Fruit fly (Drosophila melanogaster) whole organism, adult: ENCODE measurements around the gene yellow-k.

Source experiments
- CG11617 ChIP-seq: fragments of 200-800 bp; sonication (Bioruptor generic); optimal IDR thresholded peaks from 2 replicates; lab custom pipeline; 2017; ENCODE audit warnings: mild to moderate bottlenecking, missing biosample characterization, missing genetic modification reagents, missing genetic modification characterization
- CG14711 ChIP-seq: fragments of 200-800 bp; sonication (Bioruptor generic); optimal IDR thresholded peaks from 2 replicates; lab custom pipeline; 2018; ENCODE audit warnings: missing biosample characterization, mild to moderate bottlenecking, missing genetic modification characterization, moderate library complexity
- CG1620 ChIP-seq: fragments of 200-800 bp; sonication (Bioruptor generic); optimal IDR thresholded peaks from 2 replicates; lab custom pipeline; 2016; ENCODE audit warnings: missing biosample characterization, missing genetic modification characterization
- CG33017 ChIP-seq: fragments of 200-800 bp; sonication (Bioruptor generic); optimal IDR thresholded peaks from 2 replicates; lab custom pipeline; 2018; ENCODE audit warnings: missing biosample characterization, mild to moderate bottlenecking, missing genetic modification characterization, moderate library complexity
- CG5204 ChIP-seq: fragments of 200-800 bp; sonication (Bioruptor generic); optimal IDR thresholded peaks from 2 replicates; lab custom pipeline; 2016; ENCODE audit warnings: missing biosample characterization, missing genetic modification characterization
- CG7045 ChIP-seq: fragments of 200-800 bp; sonication (Bioruptor generic); optimal IDR thresholded peaks from 2 replicates; lab custom pipeline; 2017; ENCODE audit warnings: missing biosample characterization, mild to moderate bottlenecking, missing genetic modification characterization
- CG7101 ChIP-seq: fragments of 200-800 bp; sonication (Bioruptor generic); optimal IDR thresholded peaks from 2 replicates; lab custom pipeline; 2018; ENCODE audit warnings: missing biosample characterization, mild to moderate bottlenecking, missing genetic modification characterization, moderate library complexity
- Clk ChIP-seq: fragments of 200-800 bp; sonication (Bioruptor generic); optimal IDR thresholded peaks from 2 replicates; lab custom pipeline; 2017; ENCODE audit warnings: missing biosample characterization, missing genetic modification characterization
- Crg-1 ChIP-seq: fragments of 200-800 bp; sonication (Bioruptor generic); optimal IDR thresholded peaks from 2 replicates; lab custom pipeline; 2016; ENCODE audit warnings: missing biosample characterization, missing genetic modification characterization
- Hr96 ChIP-seq: fragments of 200-800 bp; sonication (Bioruptor generic); optimal IDR thresholded peaks from 2 replicates; lab custom pipeline; 2016; ENCODE audit warnings: missing biosample characterization, missing genetic modification characterization
- Mnt ChIP-seq: fragments of 200-800 bp; sonication (Bioruptor generic); optimal IDR thresholded peaks from 2 replicates; lab custom pipeline; 2016; ENCODE audit warnings: missing biosample characterization, mild to moderate bottlenecking, missing genetic modification characterization
- bab1 ChIP-seq: fragments of 200-800 bp; sonication (Bioruptor generic); optimal IDR thresholded peaks from 3 replicates; lab custom pipeline; 2019; ENCODE audit warnings: missing biosample characterization, mild to moderate bottlenecking, missing genetic modification characterization, moderate library complexity
- cic ChIP-seq: fragments of 200-800 bp; sonication (Bioruptor generic); optimal IDR thresholded peaks from 2 replicates; lab custom pipeline; 2017; ENCODE audit warnings: missing biosample characterization, mild to moderate bottlenecking, missing genetic modification characterization, moderate library complexity
- cnc ChIP-seq, 2 experiments: fragments of >200 bp; optimal IDR thresholded peaks; 2 replicates each; lab custom pipeline; 2017
- kay ChIP-seq: fragments of 200-800 bp; sonication (Bioruptor generic); peaks from one replicate; lab custom pipeline; 2016; ENCODE audit warnings: missing biosample characterization, missing genetic modification characterization, borderline replicate concordance
- ovo ChIP-seq: fragments of 200-800 bp; sonication (Bioruptor generic); optimal IDR thresholded peaks from 2 replicates; lab custom pipeline; 2016; ENCODE audit warnings: missing biosample characterization, missing genetic modification characterization
- pad ChIP-seq: fragments of 200-800 bp; sonication (Bioruptor generic); optimal IDR thresholded peaks from 3 replicates; lab custom pipeline; 2017; ENCODE audit warnings: missing biosample characterization, missing genetic modification characterization, mild to moderate bottlenecking, moderate library complexity, missing genetic modification reagents
- tj ChIP-seq: fragments of 200-800 bp; sonication (Bioruptor generic); optimal IDR thresholded peaks from 3 replicates; lab custom pipeline; 2017; ENCODE audit warnings: missing biosample characterization, mild to moderate bottlenecking, missing genetic modification characterization, moderate library complexity
- toe ChIP-seq: fragments of 200-800 bp; sonication (Bioruptor generic); optimal IDR thresholded peaks from 2 replicates; lab custom pipeline; 2016; ENCODE audit warnings: missing biosample characterization, missing genetic modification characterization

yellow-k gene

DNA sequence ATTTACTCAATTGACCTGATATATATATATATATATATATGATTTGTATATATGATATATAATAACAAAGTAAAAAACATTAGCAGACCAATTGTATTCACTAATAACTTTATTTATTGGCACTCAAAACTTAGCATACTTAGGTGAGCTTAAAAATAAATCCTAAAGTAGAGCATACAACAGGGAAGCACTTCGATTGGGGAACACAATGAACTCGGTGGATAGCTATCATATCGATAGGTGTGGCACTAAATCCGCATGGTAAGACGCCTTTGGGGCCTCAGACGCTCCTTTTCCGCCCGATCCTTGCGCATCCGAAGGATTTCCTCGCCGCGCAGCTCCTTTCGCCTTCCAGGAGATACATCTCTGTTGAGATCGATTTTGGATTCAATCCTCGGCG, 4.0 kb upstream of the yellow-k start:
- TF ChIP-seq Clk (no peak), toe (no peak), cic (no peak), tj (no peak), Hr96 (GFP tag; lab: Kevin White, UChicago) (no peak), kay (GFP tag; lab: Kevin White, UChicago) (no peak), CG14711 (tag; lab: Kevin White, UChicago) (no peak), pad (no peak), cnc (optimal IDR thresholded peaks at IDR 0.05; lab: Kevin White, UChicago) (no peak)

DNA sequence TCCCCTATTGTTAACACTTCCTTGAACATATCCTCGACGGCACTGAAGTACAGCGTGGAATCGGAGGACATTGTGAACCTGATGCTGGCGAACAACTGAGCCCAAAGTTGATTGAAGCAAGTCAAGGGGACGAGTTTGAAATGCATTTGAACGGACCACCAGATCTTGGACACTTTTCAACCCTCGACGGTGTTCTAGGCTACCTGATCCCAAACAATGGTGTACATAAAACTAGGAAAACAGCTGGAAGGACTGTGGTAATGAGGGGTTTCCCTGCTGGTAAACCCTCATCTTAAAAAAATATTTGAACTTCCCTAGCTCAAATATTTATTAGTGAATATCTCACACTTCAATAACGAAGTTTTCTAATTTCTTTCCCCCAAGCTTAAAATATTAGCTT, 3.5 kb upstream of the yellow-k start, which contains the start of gene CG13454:
TSS of gene CG13454 (minus strand) at position 101 of the 400 bp plus-strand sequence.
- TF ChIP-seq kay (GFP tag; lab: Kevin White, UChicago), result no peak
- no peak for TF ChIP-seq CG11617
- no peak for TF ChIP-seq bab1 (GFP tag; lab: Kevin White, UChicago)
- TF ChIP-seq ovo (GFP tag; lab: Kevin White, UChicago), result no peak
- no peak for TF ChIP-seq CG5204
- no peak for TF ChIP-seq CG14711 (tag; lab: Kevin White, UChicago)
- TF ChIP-seq pad, result no peak
- TF ChIP-seq CG33017 (tag; lab: Kevin White, UChicago), result no peak
- no peak for TF ChIP-seq Mnt (GFP tag; lab: Kevin White, UChicago)
- no peak for TF ChIP-seq cic
- TF ChIP-seq Hr96 (GFP tag; lab: Kevin White, UChicago), result no peak
- TF ChIP-seq CG7101 (tag; lab: Kevin White, UChicago), result no peak

DNA sequence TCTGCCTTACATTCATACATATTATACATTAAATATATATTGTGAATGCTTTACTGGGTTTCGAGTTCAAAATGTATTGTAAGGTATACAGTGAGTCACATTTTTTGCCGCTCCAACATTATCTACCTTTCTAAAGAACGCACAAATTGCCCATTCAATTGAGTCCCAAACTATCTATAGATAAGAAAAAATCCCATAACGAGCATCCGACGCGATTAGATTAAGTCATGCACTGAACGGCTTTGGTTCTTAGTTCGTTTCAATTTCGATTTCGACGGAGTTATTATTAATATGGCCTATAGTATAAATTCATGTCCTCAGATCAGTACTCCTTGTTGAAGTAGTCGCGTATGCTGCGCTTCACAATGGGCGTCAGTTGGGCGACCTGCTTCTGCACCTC, 2.9 kb upstream of the yellow-k start:
- TF ChIP-seq cic, result peak; percentile 12
- TF ChIP-seq CG7045 (GFP tag; lab: Kevin White, UChicago), result no peak
- TF ChIP-seq kay (GFP tag; lab: Kevin White, UChicago), result peak; percentile 50

DNA sequence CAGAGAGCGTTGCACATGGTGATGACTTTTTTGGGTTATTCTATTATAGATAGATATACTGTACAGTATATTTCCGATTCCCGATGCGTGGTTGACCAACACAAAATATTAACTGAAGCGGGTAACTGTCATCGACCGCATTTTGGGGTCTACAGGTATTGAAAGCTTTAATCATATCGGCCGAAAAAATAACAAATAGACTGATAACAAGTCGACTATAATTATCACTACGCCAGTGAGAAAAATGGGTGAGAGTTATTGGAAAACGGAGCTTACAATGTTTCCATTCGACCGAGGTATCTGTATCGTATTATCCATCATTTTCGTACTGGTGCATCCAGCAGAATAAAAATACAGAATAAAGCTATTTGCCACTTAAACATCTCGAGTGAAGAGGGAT, 2.1 kb upstream of the yellow-k start:
- TF ChIP-seq CG7101 (tag; lab: Kevin White, UChicago) (no peak), kay (GFP tag; lab: Kevin White, UChicago) (peak; percentile 8), Mnt (GFP tag; lab: Kevin White, UChicago) (peak; percentile 35), CG11617 (no peak), tj (no peak), cic (peak; percentile 33)

DNA sequence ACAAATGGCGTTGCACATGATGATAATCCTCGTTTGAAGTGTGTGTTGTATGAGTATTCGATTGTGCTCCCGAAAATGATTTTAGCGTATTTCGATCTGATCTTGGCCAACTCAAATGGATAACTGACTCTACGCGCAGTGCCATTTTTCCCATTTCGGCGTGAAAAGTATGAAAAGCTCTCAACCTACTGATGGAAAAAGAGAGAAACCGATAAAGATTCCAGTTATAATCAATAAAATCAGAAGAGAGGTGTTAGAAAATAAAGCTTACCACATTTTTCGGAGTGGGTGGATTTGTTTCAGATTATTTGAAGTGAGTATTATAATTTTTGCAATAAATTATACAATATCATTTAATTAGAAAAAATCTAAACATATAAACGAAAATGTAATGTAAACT, 928 bp upstream of the yellow-k start, which contains the start of gene mex1:
TSS of gene mex1 (minus strand) at position 101 of the 400 bp plus-strand sequence.
- TF ChIP-seq Hr96 (GFP tag; lab: Kevin White, UChicago) (no peak), Crg-1 (GFP tag; lab: Kevin White, UChicago) (no peak), pad (no peak)

DNA sequence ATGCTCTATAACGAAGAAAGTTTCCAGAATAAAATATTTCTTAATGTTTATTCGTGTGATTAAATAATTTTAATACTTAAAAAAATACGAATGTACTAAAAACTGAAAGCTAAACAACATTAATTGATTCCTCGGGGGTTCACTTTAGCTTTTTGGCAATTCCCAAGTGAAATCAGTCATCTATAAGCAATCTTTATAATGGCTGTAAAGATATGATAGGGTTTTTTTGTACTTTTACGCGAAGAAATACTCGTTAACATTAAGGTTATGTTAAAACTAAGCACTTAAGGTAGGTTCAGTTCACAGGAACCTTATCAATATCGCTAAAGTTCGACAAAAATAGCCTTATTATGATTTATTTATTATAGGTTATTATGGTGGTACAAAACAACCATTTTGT, 500 bp upstream of the yellow-k start:
- no peak for TF ChIP-seq CG33017 (tag; lab: Kevin White, UChicago)
- no peak for TF ChIP-seq tj
- no peak for TF ChIP-seq pad
- TF ChIP-seq cnc (optimal IDR thresholded peaks at IDR 0.05; lab: Kevin White, UChicago), result no peak
- TF ChIP-seq cic, result no peak
- no peak for TF ChIP-seq CG5204
- no peak for TF ChIP-seq CG14711 (tag; lab: Kevin White, UChicago)
- no peak for TF ChIP-seq bab1 (GFP tag; lab: Kevin White, UChicago)
- TF ChIP-seq CG7101 (tag; lab: Kevin White, UChicago), result no peak
- no peak for TF ChIP-seq Mnt (GFP tag; lab: Kevin White, UChicago)
- no peak for TF ChIP-seq CG11617
- TF ChIP-seq toe, result no peak
- TF ChIP-seq kay (GFP tag; lab: Kevin White, UChicago), result no peak
- no peak for TF ChIP-seq Crg-1 (GFP tag; lab: Kevin White, UChicago)
- TF ChIP-seq CG7045 (GFP tag; lab: Kevin White, UChicago), result no peak
- TF ChIP-seq Hr96 (GFP tag; lab: Kevin White, UChicago), result no peak
- no peak for TF ChIP-seq CG1620 (GFP tag; lab: Kevin White, UChicago)

DNA sequence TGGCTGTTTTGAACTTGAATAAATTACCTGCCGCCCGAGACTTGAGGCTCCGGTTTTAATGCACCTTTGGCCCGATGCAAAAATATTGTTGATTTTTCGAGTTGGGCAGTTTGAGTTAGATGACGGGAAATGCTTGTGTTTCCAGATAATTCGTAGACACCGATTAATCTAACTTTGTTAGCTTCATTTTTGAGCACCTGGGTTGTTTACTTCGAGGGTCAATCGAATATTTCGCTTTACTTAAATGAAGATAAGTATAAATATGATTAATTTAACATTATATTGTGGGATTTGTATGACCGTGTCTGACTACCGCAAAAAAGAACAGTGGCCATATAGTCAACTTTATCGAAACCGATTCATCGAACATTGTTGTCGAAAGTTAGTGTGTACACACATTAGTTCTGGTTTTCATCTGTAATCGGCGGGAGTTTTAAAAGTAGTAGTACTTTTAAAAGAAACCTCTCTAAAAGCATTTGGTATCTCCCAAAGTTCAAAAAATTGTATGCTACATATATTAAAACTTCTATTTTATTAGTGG, 3.5 kb downstream of the yellow-k start, which contains the start of gene CG7945:
TSS of gene CG7945 (minus strand) at position 332 of the 541 bp plus-strand sequence.
- TF ChIP-seq bab1 (GFP tag; lab: Kevin White, UChicago), result peak; percentile 70
- peak; percentile 8 for TF ChIP-seq kay (GFP tag; lab: Kevin White, UChicago)
- TF ChIP-seq Hr96 (GFP tag; lab: Kevin White, UChicago), result no peak
- TF ChIP-seq Crg-1 (GFP tag; lab: Kevin White, UChicago), result no peak
- no peak for TF ChIP-seq CG7045 (GFP tag; lab: Kevin White, UChicago)
- no peak for TF ChIP-seq toe
- TF ChIP-seq CG33017 (tag; lab: Kevin White, UChicago), result no peak
- no peak for TF ChIP-seq pad
- no peak for TF ChIP-seq CG14711 (tag; lab: Kevin White, UChicago)

DNA sequence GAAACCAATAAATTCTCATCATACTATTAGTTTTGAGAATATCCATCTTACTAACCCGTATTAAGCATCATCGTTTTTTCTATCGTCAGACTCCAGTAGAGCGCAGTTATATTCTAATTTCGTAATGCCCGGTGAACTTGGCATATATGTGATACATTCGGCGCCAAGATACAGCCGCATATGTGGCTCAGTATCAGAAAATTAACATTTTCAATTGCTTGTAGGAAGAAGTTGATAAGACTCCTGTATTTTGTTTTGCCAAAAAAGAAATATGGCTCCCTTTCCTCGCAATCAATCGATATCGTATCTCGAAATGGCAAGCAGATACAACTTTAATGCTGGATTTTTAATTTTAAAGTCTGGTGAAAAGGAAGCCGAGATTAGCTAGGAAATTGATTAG, 4.7 kb downstream of the yellow-k start, which contains the start of gene CG33986:
TSS of gene CG33986 (minus strand) at position 101 of the 400 bp plus-strand sequence.
- TF ChIP-seq CG14711 (tag; lab: Kevin White, UChicago) (no peak), Crg-1 (GFP tag; lab: Kevin White, UChicago) (no peak), Clk (no peak), Mnt (GFP tag; lab: Kevin White, UChicago) (no peak), cic (no peak)
